Worm (Caenorhabditis elegans): ENCODE results near the gene F11D11.21.

F11D11.21 gene

DNA sequence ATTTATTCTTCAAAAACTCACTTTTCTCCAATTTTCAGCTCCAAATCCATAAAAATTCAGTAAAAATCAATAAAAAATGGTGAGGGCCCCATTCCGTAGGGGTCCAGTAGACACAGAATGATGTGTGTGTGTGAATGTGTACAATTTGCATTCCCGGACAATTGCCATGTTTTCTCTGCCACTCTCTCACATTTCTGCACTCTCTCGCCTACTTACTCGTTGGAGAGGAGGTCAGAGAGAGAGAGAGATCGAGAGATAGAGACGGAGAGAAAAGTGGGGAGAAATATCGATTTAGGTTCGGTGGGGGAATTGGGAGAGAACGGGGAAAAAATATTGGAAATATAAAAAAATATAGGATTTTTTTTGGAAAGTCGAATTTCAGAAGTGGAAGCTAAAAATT is 26.7 kb downstream of the F11D11.21 start (continued):
- TF ChIP-seq fos-1 (tag; optimal IDR thresholded peaks at IDR 0.05) = peak; percentile 70
- TF ChIP-seq Y55F3AM.14 (GFP tag; optimal IDR thresholded peaks at IDR 0.05) = no peak
- TF ChIP-seq egl-27 (tag; optimal IDR thresholded peaks at IDR 0.05) = no peak
- peak; percentile 89 for TF ChIP-seq F13H6.1 (tag; optimal IDR thresholded peaks at IDR 0.05)
- no peak for TF ChIP-seq ama-1 (optimal IDR thresholded peaks at IDR 0.05)
- no peak for TF ChIP-seq aly-2 (tag; optimal IDR thresholded peaks at IDR 0.05)
- TF ChIP-seq elt-1 (tag; optimal IDR thresholded peaks at IDR 0.05) = no peak
- TF ChIP-seq ZK546.5 (tag; optimal IDR thresholded peaks at IDR 0.05) = no peak
- TF ChIP-seq gmeb-1 (tag; optimal IDR thresholded peaks at IDR 0.05) = peak; percentile 85
- no peak for TF ChIP-seq skn-1 (tag; optimal IDR thresholded peaks at IDR 0.05)
- TF ChIP-seq nhr-23 (tag; optimal IDR thresholded peaks at IDR 0.05) = no peak
- no peak for TF ChIP-seq unc-62 (GFP tag; optimal IDR thresholded peaks at IDR 0.05)
- no peak for TF ChIP-seq nhr-77 (tag; optimal IDR thresholded peaks at IDR 0.05)
- peak; percentile 89 for TF ChIP-seq crh-2 (tag; optimal IDR thresholded peaks at IDR 0.05)
- TF ChIP-seq sma-9 (GFP tag; optimal IDR thresholded peaks at IDR 0.05) = no peak
- TF ChIP-seq sma-9 (tag; optimal IDR thresholded peaks at IDR 0.05) = no peak
- no peak for TF ChIP-seq R02D3.7 (tag; optimal IDR thresholded peaks at IDR 0.05)
- no peak for TF ChIP-seq sma-3 (GFP tag; optimal IDR thresholded peaks at IDR 0.05)
- TF ChIP-seq blmp-1 (tag; optimal IDR thresholded peaks at IDR 0.05; ENCODE audit: insufficient read depth) = no peak
- no peak for TF ChIP-seq nhr-12 (tag; optimal IDR thresholded peaks at IDR 0.05)
- peak; percentile 80 for TF ChIP-seq snpc-4 (tag; optimal IDR thresholded peaks at IDR 0.05)
- no peak for TF ChIP-seq alr-1 (tag; optimal IDR thresholded peaks at IDR 0.05)
- TF ChIP-seq ceh-82 (tag; optimal IDR thresholded peaks at IDR 0.05) = peak; percentile 34

DNA sequence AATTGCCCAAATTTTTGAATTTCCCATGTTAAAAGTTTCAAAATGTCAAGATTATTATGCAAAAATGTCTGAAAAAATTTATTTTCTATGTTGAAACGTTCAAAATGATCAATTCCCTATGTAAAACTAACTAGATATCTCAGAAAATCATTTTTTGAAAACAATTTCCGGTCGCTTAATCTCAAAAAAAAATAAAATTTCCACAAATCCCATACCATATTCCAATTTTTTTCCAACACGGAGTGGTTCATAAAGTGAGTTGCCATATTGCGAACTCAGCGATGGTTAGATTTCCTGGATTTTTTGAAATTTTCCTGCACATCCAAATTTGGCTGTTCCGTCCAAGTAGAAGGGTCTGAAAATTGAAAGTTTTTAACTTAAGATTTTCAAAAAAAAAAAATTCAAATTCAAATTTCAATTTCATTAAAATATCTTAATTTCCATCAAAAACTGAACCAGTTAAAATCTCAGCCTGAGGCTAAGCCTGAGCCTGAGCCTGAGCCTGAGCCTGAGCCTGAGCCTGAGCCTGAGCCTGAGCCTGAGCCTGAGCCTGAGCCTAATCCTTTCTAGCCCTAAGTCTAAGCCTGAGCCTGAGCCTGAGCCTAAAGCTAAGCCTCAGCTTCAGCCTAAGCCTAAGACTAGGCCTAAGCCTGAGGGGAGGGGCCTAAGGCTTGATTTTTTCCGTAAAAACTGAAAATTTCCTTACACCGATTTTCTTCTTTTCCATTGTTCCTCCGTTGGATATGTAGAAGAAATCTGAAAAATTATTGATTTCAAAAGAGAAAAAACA is 27.6 kb downstream of the F11D11.21 start:
- TF ChIP-seq nhr-12 (tag; optimal IDR thresholded peaks at IDR 0.05) (no peak), blmp-1 (tag; optimal IDR thresholded peaks at IDR 0.05; ENCODE audit: insufficient read depth) (no peak)

- no peak for TF ChIP-seq lsy-2 (tag; optimal IDR thresholded peaks at IDR 0.05)
- TF ChIP-seq zag-1 (tag; optimal IDR thresholded peaks at IDR 0.05) = no peak
- no peak for TF ChIP-seq unc-39 (tag; optimal IDR thresholded peaks at IDR 0.05)
- no peak for TF ChIP-seq F13H6.1 (tag; optimal IDR thresholded peaks at IDR 0.05)
- TF ChIP-seq ztf-1 (GFP tag; conservative IDR thresholded peaks at IDR 0.05) = no peak
- TF ChIP-seq nhr-10 (tag; optimal IDR thresholded peaks at IDR 0.05) = no peak
Observed at ce11 chrV:18721873-18722272, 28.5 kb downstream of the F11D11.21 start.

ce11 chrV:18719956-18720489 is 30.3 kb downstream of the F11D11.21 start, which contains the start of gene Y17D7C.2:
Gene Y17D7C.2, minus strand, starts transcription at chrV:18719987.
- TF ChIP-seq mdl-1 (tag; optimal IDR thresholded peaks at IDR 0.05) = no peak
- TF ChIP-seq F13H6.1 (tag; optimal IDR thresholded peaks at IDR 0.05) = no peak
- no peak for TF ChIP-seq sem-4 (tag; optimal IDR thresholded peaks at IDR 0.05)
- peak; percentile 91 for TF ChIP-seq fos-1 (tag; optimal IDR thresholded peaks at IDR 0.05)

DNA sequence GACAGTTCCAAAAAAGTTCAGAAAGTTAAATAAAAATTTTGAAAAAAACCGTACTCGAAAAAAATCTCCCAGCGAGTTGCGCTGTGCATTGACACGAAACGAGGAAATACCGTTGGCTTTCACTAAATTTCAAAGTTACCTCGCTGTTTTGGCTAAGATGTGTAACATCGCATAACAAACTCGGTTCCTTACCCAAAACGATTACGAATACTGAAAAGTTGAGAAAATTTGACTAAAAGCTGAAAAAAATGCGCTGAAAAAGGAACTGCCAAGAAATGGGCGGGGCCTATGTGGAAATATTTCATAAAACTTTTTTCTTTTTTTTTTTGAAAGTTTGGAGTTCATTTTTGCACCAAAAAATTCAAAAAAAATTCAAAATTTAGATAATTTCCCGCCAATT is 30.9 kb downstream of the F11D11.21 start:
- peak; percentile 34 for TF ChIP-seq nhr-23 (tag; optimal IDR thresholded peaks at IDR 0.05)
- no peak for TF ChIP-seq ztf-4 (tag; optimal IDR thresholded peaks at IDR 0.05)
- no peak for TF ChIP-seq aly-2 (tag; optimal IDR thresholded peaks at IDR 0.05)

DNA sequence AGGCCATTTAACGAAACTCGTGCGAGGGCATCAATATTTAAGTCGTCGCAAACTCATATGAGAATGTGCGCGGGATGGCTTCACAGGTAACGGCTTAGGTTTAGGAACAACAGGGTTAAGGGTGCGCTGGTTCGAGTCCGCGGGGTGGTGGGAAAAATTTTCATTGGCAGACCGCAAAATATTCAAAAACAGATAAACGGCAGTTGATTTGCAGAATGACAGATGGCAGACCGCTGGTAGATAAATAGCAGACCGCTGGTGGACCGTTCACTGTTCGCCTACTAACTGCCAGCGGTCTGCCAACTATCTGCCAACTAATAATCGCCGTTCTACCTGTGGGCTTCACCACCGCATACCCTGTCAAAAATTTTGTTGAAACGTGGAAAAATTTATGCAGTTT is 38.2 kb downstream of the F11D11.21 start:
- TF ChIP-seq mbf-1 (tag; optimal IDR thresholded peaks at IDR 0.05) = no peak
- TF ChIP-seq nhr-12 (tag; optimal IDR thresholded peaks at IDR 0.05) = no peak
- TF ChIP-seq elt-1 (tag; optimal IDR thresholded peaks at IDR 0.05) = no peak
- TF ChIP-seq R02D3.7 (tag; optimal IDR thresholded peaks at IDR 0.05) = no peak
- no peak for TF ChIP-seq ztf-1 (GFP tag; conservative IDR thresholded peaks at IDR 0.05)
- no peak for TF ChIP-seq dmd-4 (tag; optimal IDR thresholded peaks at IDR 0.05)
- TF ChIP-seq crh-2 (tag; optimal IDR thresholded peaks at IDR 0.05) = no peak
- no peak for TF ChIP-seq aly-2 (tag; optimal IDR thresholded peaks at IDR 0.05)
- no peak for TF ChIP-seq fos-1 (tag; optimal IDR thresholded peaks at IDR 0.05)
- no peak for TF ChIP-seq elt-3 (tag; optimal IDR thresholded peaks at IDR 0.05)

All from whole organism, L2 larva.